Worm (Caenorhabditis elegans): ENCODE results near the gene sru-24.

- TF ChIP-seq ceh-82 (tag; optimal IDR thresholded peaks at IDR 0.05) (no peak), ceh-9 (tag; optimal IDR thresholded peaks at IDR 0.05) (no peak), egl-27 (tag; optimal IDR thresholded peaks at IDR 0.05) (no peak), nhr-76 (tag; optimal IDR thresholded peaks at IDR 0.05) (no peak), lin-15B (tag; optimal IDR thresholded peaks at IDR 0.05) (no peak), fos-1 (tag; optimal IDR thresholded peaks at IDR 0.05) (no peak), fkh-2 (tag; optimal IDR thresholded peaks at IDR 0.05) (no peak), nhr-23 (tag; optimal IDR thresholded peaks at IDR 0.05) (no peak), skn-1 (tag; optimal IDR thresholded peaks at IDR 0.05) (no peak), fkh-10 (GFP tag; optimal IDR thresholded peaks at IDR 0.05) (no peak), nhr-43 (tag; optimal IDR thresholded peaks at IDR 0.05; ENCODE audit: poor library complexity, severe bottlenecking) (no peak)
Observed at ce11 chrV:646129-646528, 25.1 kb downstream of the sru-24 start, which contains the start of gene F48G7.12.
